Worm (Caenorhabditis elegans) whole organism, L3 larva: ENCODE data around the gene M163.10.

ENCODE experiments used
- R02D3.7 ChIP-seq: fragments of 150-350 bp; optimal IDR thresholded peaks from 2 replicates; lab custom pipeline; 2014; ENCODE audit warnings: missing biosample characterization, missing genetic modification characterization
- aly-2 ChIP-seq: fragments of 150-350 bp; optimal IDR thresholded peaks from 2 replicates; lab custom pipeline; 2014; ENCODE audit warnings: missing biosample characterization, missing genetic modification characterization
- ceh-16 ChIP-seq: sonication (generic microtip); optimal IDR thresholded peaks from 2 replicates; lab custom pipeline; 2017; ENCODE audit warnings: missing biosample characterization, missing genetic modification characterization
- ceh-28 ChIP-seq: fragments of 150-350 bp; optimal IDR thresholded peaks from 2 replicates; lab custom pipeline; 2014; ENCODE audit warnings: missing biosample characterization, missing genetic modification reagents, missing genetic modification characterization
- elt-1 ChIP-seq: fragments of 150-350 bp; optimal IDR thresholded peaks from 2 replicates; lab custom pipeline; 2014; ENCODE audit warnings: missing biosample characterization, missing genetic modification characterization
- elt-3 ChIP-seq, 3 experiments: fragments of 150-350 bp in 1 of 3; sonication (generic microtip) in 2 of 3; optimal IDR thresholded peaks; 2 replicates in 2 of 3; 4 replicates in 1 of 3; lab custom pipeline; 2014 to 2017; ENCODE audit warnings: missing biosample characterization in 3 of 3, missing genetic modification characterization in 3 of 3
- mdl-1 ChIP-seq: fragments of 150-350 bp; optimal IDR thresholded peaks from 2 replicates; lab custom pipeline; 2014; ENCODE audit warnings: missing biosample characterization, missing genetic modification characterization
- nhr-25 ChIP-seq: sonication (generic microtip); optimal IDR thresholded peaks from 2 replicates; lab custom pipeline; 2017; ENCODE audit warnings: missing biosample characterization, missing genetic modification characterization
- nhr-43 ChIP-seq: sonication (generic microtip); optimal IDR thresholded peaks from 2 replicates; lab custom pipeline; 2016; ENCODE audit warnings: mild to moderate bottlenecking, missing genetic modification characterization, missing compliant biosample characterization; ENCODE audit not compliant: poor library complexity, severe bottlenecking
- pha-4 ChIP-seq: fragments of 150-350 bp; optimal IDR thresholded peaks from 2 replicates; lab custom pipeline; 2014; ENCODE audit warnings: missing biosample characterization, missing genetic modification reagents, missing genetic modification characterization
- snpc-4 ChIP-seq: fragments of 150-350 bp; optimal IDR thresholded peaks from 2 replicates; lab custom pipeline; 2014; ENCODE audit warnings: missing biosample characterization, missing genetic modification characterization
- tbx-2 ChIP-seq: sonication (generic microtip); optimal IDR thresholded peaks from 2 replicates; lab custom pipeline; 2016; ENCODE audit warnings: mild to moderate bottlenecking, missing genetic modification characterization, missing compliant biosample characterization
- ztf-4 ChIP-seq: fragments of 150-350 bp; optimal IDR thresholded peaks from 2 replicates; lab custom pipeline; 2014; ENCODE audit warnings: missing biosample characterization, missing genetic modification characterization

DNA sequence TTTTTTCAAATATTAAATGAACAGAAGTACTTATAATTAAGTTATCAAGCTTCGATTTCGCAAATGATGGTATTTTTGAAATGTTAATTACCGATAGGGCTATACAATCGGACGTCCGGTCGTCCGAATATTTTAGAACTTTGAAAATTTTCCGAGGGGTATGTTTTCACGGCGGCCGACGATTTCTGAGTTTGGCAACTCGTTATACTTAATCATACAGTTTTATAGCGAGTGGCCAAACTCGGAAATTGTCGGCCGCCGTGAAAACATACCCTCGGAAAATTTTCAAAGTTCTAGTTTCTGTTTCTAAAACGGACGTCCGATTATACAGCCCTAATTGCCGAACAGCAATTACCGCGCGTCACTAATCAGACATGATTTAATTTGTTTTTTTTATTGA is 46.6 kb upstream of the M163.10 start:
- no peak for TF ChIP-seq ceh-16
- no peak for TF ChIP-seq elt-3 (tag; optimal IDR thresholded peaks at IDR 0.05; lab: Kevin White, UChicago)
- TF ChIP-seq snpc-4 (tag; lab: Kevin White, UChicago), result no peak
- TF ChIP-seq nhr-25 (tag; lab: Kevin White, UChicago), result no peak
- TF ChIP-seq nhr-43 (tag; lab: Kevin White, UChicago), result no peak
- TF ChIP-seq elt-1 (tag; lab: Kevin White, UChicago), result no peak
- TF ChIP-seq ztf-4, result no peak
- no peak for TF ChIP-seq mdl-1
- TF ChIP-seq R02D3.7, result no peak
- TF ChIP-seq tbx-2 (tag; lab: Kevin White, UChicago), result no peak
- no peak for TF ChIP-seq ceh-28 (tag; lab: Kevin White, UChicago)
- no peak for TF ChIP-seq aly-2
- TF ChIP-seq pha-4 (tag; lab: Kevin White, UChicago), result no peak
